Fruit fly (Drosophila melanogaster): ENCODE data around the gene CG9782.

DNA sequence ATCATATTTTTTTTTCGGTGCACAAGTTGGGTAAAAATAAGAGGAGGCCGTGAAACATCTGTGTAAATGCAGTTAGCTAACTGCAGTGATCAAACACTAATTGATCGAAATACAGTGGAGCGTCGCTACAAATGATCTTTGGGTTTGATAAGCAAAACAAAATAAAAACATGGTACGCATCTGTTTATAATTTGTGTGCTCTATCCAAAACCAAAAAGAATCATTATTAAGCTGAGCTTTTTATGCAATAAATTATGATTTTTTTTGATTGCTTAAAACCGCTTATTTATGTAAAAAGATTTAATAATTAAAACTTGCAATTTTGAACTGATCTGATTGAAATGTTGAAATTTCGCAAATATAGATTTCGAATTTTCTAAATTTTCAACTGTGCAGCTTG, 48.9 kb upstream of the CG9782 start:
- TF ChIP-seq Pif1B (GFP tag; optimal IDR thresholded peaks at IDR 0.05), result no peak
- TF ChIP-seq CG12605 (GFP tag; IDR thresholded peaks at IDR 0.05), result no peak
- no peak for TF ChIP-seq Ets98B (GFP tag; IDR thresholded peaks at IDR 0.05)
- TF ChIP-seq CG8301 (tag; optimal IDR thresholded peaks at IDR 0.05), result no peak
- no peak for TF ChIP-seq EcR (GFP tag; optimal IDR thresholded peaks at IDR 0.05)
- no peak for TF ChIP-seq CG14655 (GFP tag; optimal IDR thresholded peaks at IDR 0.05)
- no peak for TF ChIP-seq CG4496 (GFP tag; IDR thresholded peaks at IDR 0.05)
- no peak for TF ChIP-seq CG9948 (tag; optimal IDR thresholded peaks at IDR 0.05)
- TF ChIP-seq Pif1A (GFP tag; optimal IDR thresholded peaks at IDR 0.05), result peak; percentile 5
- no peak for TF ChIP-seq CG13204 (GFP tag; optimal IDR thresholded peaks at IDR 0.05)
- TF ChIP-seq CG32121 (GFP tag; IDR thresholded peaks at IDR 0.05), result no peak
- no peak for TF ChIP-seq D1 (tag; optimal IDR thresholded peaks at IDR 0.05)
- no peak for TF ChIP-seq rn (GFP tag; IDR thresholded peaks at IDR 0.05)
